Fruit fly (Drosophila melanogaster) S2 (cell line): ENCODE results near the gene Sk2.

ENCODE experiments used
- CG8478 ChIP-seq: fragments of >200 bp; optimal IDR thresholded peaks from 2 replicates; lab custom pipeline; 2018
- CTCF ChIP-seq, 2 experiments: fragments of >200 bp; optimal IDR thresholded peaks; 2 replicates each; lab custom pipeline; 2018

The Sk2 gene

DNA sequence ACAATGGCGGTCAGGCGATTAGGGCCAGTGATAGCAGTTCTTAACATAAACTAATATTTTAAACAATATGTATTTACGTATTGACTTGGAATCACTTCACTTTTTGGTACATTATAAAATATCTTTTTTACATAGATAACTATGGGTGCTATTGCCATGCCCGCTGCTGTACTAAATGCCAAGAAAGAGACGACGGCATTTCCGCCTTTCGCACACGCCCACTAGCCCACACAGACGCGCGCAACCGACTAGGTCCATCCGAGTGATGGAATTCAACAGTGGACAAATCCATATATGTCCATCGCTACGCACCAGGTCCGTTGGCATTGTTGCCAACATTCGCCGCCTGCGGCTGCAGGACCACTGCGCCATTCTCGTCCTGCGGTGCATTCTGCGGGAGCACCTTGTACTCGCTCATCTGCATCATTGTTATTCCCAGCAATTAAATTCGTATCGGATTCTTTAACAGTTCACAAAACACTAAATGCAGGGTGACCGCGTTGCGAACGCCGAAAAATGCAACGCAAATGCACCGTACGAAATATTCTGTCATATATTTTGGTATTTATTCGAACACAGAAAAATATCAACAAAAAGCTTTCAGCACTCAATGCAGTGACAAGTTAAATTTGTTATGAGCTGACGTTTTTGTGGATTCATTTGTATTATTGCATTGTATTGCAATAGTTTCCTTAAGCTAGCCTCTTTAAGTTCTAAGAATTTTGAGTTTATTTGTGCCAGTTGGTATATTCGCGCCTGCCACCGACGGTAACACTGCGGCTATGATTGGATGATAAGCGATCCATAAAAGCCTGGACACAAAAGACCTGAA lies at the start of gene Sk2, which contains the start of gene scramb2:
Gene Sk2, plus strand, starts transcription at position 763 of the 832 bp plus-strand sequence.
Gene scramb2, minus strand, starts transcription at position 488 of the 832 bp plus-strand sequence.
- TF ChIP-seq CTCF (optimal IDR thresholded peaks at IDR 0.05; lab: Kevin White, UChicago) (no peak), CG8478 (lab: Kevin White, UChicago) (no peak)

- TF ChIP-seq CTCF (optimal IDR thresholded peaks at IDR 0.05; lab: Kevin White, UChicago) = no peak
- TF ChIP-seq CG8478 (lab: Kevin White, UChicago) = no peak
These were observed 45.4 kb upstream of the Sk2 start, which contains the start of gene FMRFaR for dm6 chr3L:3001445-3001844. Gene FMRFaR, plus strand, starts transcription at chr3L:3001716.

DNA sequence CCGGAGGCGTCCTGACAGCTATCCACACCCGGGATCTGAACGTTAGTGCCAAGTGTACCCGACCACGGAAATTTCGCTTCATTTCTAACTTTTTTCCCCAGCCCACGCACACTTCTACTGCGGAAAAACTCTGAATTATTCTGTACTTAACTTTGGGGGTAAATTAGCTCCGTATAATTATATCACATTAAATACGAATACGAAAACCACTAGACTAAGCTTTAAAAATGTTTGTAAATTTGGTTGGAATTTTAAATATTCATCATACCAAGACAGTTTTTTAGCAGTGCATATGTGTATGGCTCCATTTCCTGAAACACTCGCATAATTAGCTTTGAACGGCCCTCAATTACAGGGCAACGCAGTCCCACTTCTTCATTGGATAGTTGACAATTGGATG lies 33.4 kb upstream of the Sk2 start:
- TF ChIP-seq CTCF (optimal IDR thresholded peaks at IDR 0.05; lab: Kevin White, UChicago) (no peak), CG8478 (lab: Kevin White, UChicago) (no peak)

- TF ChIP-seq CTCF (optimal IDR thresholded peaks at IDR 0.05; lab: Kevin White, UChicago) (no peak), CG8478 (lab: Kevin White, UChicago) (no peak)
These were observed 30.9 kb upstream of the Sk2 start, which contains the start of gene CG32488 for dm6 chr3L:3015969-3016368. Gene CG32488, minus strand, starts transcription at chr3L:3016069.

dm6 chr3L:3017156-3017555 lies 29.7 kb upstream of the Sk2 start, which contains the start of gene CG32487:
Gene CG32487, minus strand, starts transcription at chr3L:3017256.
- TF ChIP-seq CG8478 (lab: Kevin White, UChicago) = no peak
- no peak for TF ChIP-seq CTCF (optimal IDR thresholded peaks at IDR 0.05; lab: Kevin White, UChicago)

- TF ChIP-seq CTCF (optimal IDR thresholded peaks at IDR 0.05; lab: Kevin White, UChicago) (no peak), CG8478 (lab: Kevin White, UChicago) (no peak)
These were observed 20.5 kb upstream of the Sk2 start, which contains the start of gene aly for dm6 chr3L:3026421-3026820. Gene aly, minus strand, starts transcription at chr3L:3026521.

DNA sequence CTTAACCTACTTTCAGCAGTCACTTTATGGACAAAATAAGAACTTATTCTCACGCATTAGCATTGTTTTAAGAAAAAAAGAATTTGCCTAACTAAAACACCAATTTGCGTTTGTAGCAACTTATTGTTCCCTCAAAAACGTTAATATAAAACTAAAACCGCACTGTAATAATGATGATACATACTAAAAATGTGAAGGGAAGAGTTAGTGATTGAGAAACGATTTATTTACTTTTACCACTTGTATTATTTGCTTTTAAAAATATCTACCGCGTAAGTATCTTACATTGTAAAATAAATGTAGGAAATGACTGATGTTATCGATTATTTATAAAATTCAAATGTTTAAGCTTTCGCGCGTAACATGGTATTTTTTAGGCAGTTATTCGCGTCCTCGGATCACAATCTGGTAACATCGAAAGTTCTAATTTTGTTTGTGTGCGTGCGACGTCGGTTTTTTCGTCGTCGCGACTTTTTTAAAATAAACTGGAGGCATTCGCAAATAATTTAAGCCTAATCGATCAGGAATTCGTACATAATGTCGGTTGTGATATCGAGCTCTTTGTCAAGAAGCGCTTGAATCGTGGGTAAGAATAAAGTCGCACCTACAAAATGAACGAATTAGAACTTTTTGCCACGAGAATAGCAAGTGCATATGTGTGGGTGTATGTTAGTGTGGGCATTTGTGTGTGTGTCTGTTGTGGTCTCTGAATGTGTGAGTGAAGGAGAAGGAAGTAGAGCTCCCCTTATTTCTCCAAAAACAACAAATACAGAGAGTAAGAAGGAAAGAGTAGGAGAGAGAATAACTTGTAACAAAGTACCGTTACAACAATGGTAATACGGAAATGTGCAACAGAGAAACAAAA lies 11.9 kb upstream of the Sk2 start, which contains the start of gene CG2162:
Gene CG2162, plus strand, starts transcription at position 418 of the 865 bp plus-strand sequence.
- TF ChIP-seq CTCF (optimal IDR thresholded peaks at IDR 0.05; lab: Kevin White, UChicago) = no peak
- no peak for TF ChIP-seq CG8478 (lab: Kevin White, UChicago)

DNA sequence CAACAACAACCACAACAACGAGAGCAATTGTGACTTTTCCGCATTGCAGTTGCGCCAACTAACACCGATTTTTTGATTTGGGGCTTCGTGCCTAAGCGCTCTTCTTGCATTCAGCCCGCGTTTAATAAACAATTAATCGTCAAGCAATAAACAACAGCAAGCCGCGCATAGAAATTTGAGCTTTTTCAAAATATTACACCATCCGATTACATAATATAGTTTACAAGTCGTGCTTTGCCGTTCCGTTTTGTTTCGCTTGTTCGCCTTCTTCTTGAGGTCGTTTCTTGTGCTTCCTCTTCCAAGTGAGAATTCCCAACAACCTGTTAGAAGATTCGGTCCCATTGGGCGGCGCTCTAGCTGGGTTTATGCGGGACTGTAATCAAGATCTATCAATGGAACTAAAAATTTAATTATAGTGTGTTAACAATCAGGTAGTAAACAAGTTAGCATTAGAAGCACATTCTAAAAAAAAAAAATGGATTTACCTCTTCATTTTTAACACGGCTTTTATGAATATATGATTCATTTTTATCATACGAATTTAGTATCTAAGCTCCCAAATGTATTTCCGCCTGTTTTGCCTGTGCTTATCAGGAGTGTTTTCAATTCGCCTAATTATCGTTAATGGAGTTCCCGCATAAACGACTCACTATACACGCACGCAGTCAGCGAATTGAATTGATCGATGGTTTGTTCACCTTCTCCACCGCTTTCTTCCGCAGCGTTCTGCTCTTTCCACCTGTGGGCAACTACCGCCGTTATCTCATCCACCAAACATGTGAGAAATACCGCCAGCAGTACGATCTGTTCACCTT lies 10.9 kb upstream of the Sk2 start:
- no peak for TF ChIP-seq CG8478 (lab: Kevin White, UChicago)
- TF ChIP-seq CTCF (optimal IDR thresholded peaks at IDR 0.05; lab: Kevin White, UChicago) = no peak

dm6 chr3L:3036951-3037586 lies 9.8 kb upstream of the Sk2 start:
- TF ChIP-seq CTCF (optimal IDR thresholded peaks at IDR 0.05; lab: Kevin White, UChicago) (no peak), CG8478 (lab: Kevin White, UChicago) (no peak)

- TF ChIP-seq CTCF (optimal IDR thresholded peaks at IDR 0.05; lab: Kevin White, UChicago) (no peak), CG8478 (lab: Kevin White, UChicago) (no peak)
These were observed 8.9 kb upstream of the Sk2 start for dm6 chr3L:3037822-3038563.

dm6 chr3L:3042150-3043049 lies 4.5 kb upstream of the Sk2 start, which contains the start of gene Prx4:
Gene Prx4, plus strand, starts transcription at chr3L:3042359.
- TF ChIP-seq CTCF (optimal IDR thresholded peaks at IDR 0.05; lab: Kevin White, UChicago) (no peak), CG8478 (lab: Kevin White, UChicago) (no peak)
